Fruit fly (Drosophila melanogaster) whole organism, embryonic: Measurements from ENCODE around the gene Col4a1.

Experiments
- Atf-2 ChIP-seq: fragments of 200-800 bp; sonication (Bioruptor generic); optimal IDR thresholded peaks from 2 replicates; lab custom pipeline; 2016; ENCODE audit warnings: missing biosample characterization, missing genetic modification characterization
- B-H1 ChIP-seq: fragments of 200-800 bp; sonication (Bioruptor generic); IDR thresholded peaks from 3 replicates; pipeline ENCODE4 v1.3.6; 2022; ENCODE audit warnings: missing biosample characterization, missing genetic modification characterization
- CG10654 ChIP-seq: fragments of 200-800 bp; sonication (Bioruptor generic); optimal IDR thresholded peaks from 2 replicates; lab custom pipeline; 2016; ENCODE audit warnings: missing biosample characterization, missing genetic modification characterization
- CG12071 ChIP-seq: fragments of 200-800 bp; sonication (Bioruptor generic); optimal IDR thresholded peaks from 3 replicates; lab custom pipeline; 2018; ENCODE audit warnings: missing biosample characterization, mild to moderate bottlenecking, missing genetic modification characterization
- CG14014 ChIP-seq: fragments of 200-800 bp; sonication (Bioruptor generic); IDR thresholded peaks from 2 replicates; pipeline ENCODE4 v1.3.6; 2022; ENCODE audit warnings: missing biosample characterization, missing genetic modification characterization
- CG14667 ChIP-seq: fragments of 200-800 bp; sonication (Bioruptor generic); IDR thresholded peaks from 2 replicates; pipeline ENCODE4 v1.3.6; 2022; ENCODE audit warnings: missing biosample characterization, missing genetic modification characterization
- CG14860 ChIP-seq: fragments of 200-800 bp; sonication (Bioruptor generic); IDR thresholded peaks from 3 replicates; pipeline ENCODE4 v1.3.6; 2022; ENCODE audit warnings: missing biosample characterization, missing genetic modification characterization; ENCODE audit not compliant: partially characterized antibody
- CG2129 ChIP-seq: fragments of 200-800 bp; sonication (Bioruptor generic); IDR thresholded peaks from 2 replicates; pipeline ENCODE4 v1.3.6; 2022; ENCODE audit warnings: missing biosample characterization, missing genetic modification characterization; ENCODE audit not compliant: partially characterized antibody
- CG2199 ChIP-seq: fragments of 200-800 bp; sonication (Bioruptor generic); IDR thresholded peaks from 3 replicates; pipeline ENCODE4 v1.3.6; 2022; ENCODE audit warnings: missing biosample characterization, missing genetic modification characterization
- CG31365 ChIP-seq: fragments of 200-800 bp; sonication (Bioruptor generic); optimal IDR thresholded peaks from 2 replicates; lab custom pipeline; 2018; ENCODE audit warnings: missing biosample characterization, mild to moderate bottlenecking, missing genetic modification characterization
- CG34224 ChIP-seq: fragments of 200-800 bp; sonication (Bioruptor generic); IDR thresholded peaks from 3 replicates; pipeline ENCODE4 v1.3.6; 2022; ENCODE audit warnings: missing biosample characterization, missing genetic modification characterization; ENCODE audit not compliant: partially characterized antibody
- CG3995 ChIP-seq: fragments of 200-800 bp; sonication (Bioruptor generic); optimal IDR thresholded peaks from 3 replicates; lab custom pipeline; 2016; ENCODE audit warnings: missing biosample characterization, missing genetic modification characterization
- CG4404 ChIP-seq: fragments of 200-800 bp; sonication (Bioruptor generic); IDR thresholded peaks from 2 replicates; pipeline ENCODE4 v1.3.6; 2022; ENCODE audit warnings: missing biosample characterization, missing genetic modification characterization
- CG4424 ChIP-seq: fragments of 200-800 bp; sonication (Bioruptor generic); optimal IDR thresholded peaks from 3 replicates; lab custom pipeline; 2016; ENCODE audit warnings: missing biosample characterization, missing genetic modification characterization
- CG4820 ChIP-seq: fragments of 200-800 bp; sonication (Bioruptor generic); optimal IDR thresholded peaks from 3 replicates; lab custom pipeline; 2016; ENCODE audit warnings: missing biosample characterization, missing genetic modification characterization
- CG7556 ChIP-seq: fragments of 200-800 bp; sonication (Bioruptor generic); optimal IDR thresholded peaks from 2 replicates; lab custom pipeline; 2017; ENCODE audit warnings: missing biosample characterization, mild to moderate bottlenecking, missing genetic modification characterization
- CG8478 ChIP-seq: fragments of >200 bp; optimal IDR thresholded peaks from 2 replicates; lab custom pipeline; 2018
- CG9215 ChIP-seq: fragments of 200-800 bp; sonication (Bioruptor generic); IDR thresholded peaks from 2 replicates; pipeline ENCODE4 v1.3.6; 2022; ENCODE audit warnings: missing biosample characterization, missing genetic modification characterization
- CG9797 ChIP-seq: fragments of 200-800 bp; sonication (Bioruptor generic); optimal IDR thresholded peaks from 3 replicates; lab custom pipeline; 2018; ENCODE audit warnings: missing biosample characterization, mild to moderate bottlenecking, missing genetic modification characterization
- Dref ChIP-seq: fragments of 200-800 bp; sonication (Bioruptor generic); IDR thresholded peaks from 2 replicates; pipeline ENCODE4 v1.3.6; 2022; ENCODE audit warnings: missing biosample characterization, missing genetic modification characterization
- Lhr ChIP-seq: fragments of 200-800 bp; sonication (Bioruptor generic); optimal IDR thresholded peaks from 3 replicates; lab custom pipeline; 2017; ENCODE audit warnings: mild to moderate bottlenecking, missing biosample characterization, missing genetic modification reagents, missing genetic modification characterization
- Lpt ChIP-seq: fragments of >200 bp; optimal IDR thresholded peaks from 2 replicates; lab custom pipeline; 2018; ENCODE audit warnings: missing biosample characterization, missing genetic modification characterization
- Mad ChIP-seq: fragments of 200-800 bp; sonication (Bioruptor generic); optimal IDR thresholded peaks from 2 replicates; lab custom pipeline; 2016; ENCODE audit warnings: missing biosample characterization, missing genetic modification characterization
- Nf-YA ChIP-seq: fragments of 200-800 bp; sonication (Bioruptor generic); IDR thresholded peaks from 2 replicates; pipeline ENCODE4 v1.3.6; 2022; ENCODE audit warnings: missing biosample characterization, missing genetic modification characterization
- NfI ChIP-seq: fragments of 200-800 bp; sonication (Bioruptor generic); optimal IDR thresholded peaks from 3 replicates; lab custom pipeline; 2018; ENCODE audit warnings: missing biosample characterization, mild to moderate bottlenecking, missing genetic modification characterization, moderate library complexity
- Opbp ChIP-seq: fragments of 200-800 bp; sonication (Bioruptor generic); IDR thresholded peaks from 3 replicates; pipeline ENCODE4 v1.3.6; 2022; ENCODE audit warnings: missing biosample characterization, missing genetic modification characterization; ENCODE audit not compliant: partially characterized antibody
- Ravus ChIP-seq: fragments of 200-800 bp; sonication (Bioruptor generic); IDR thresholded peaks from 2 replicates; pipeline ENCODE4 v1.3.6; 2022; ENCODE audit warnings: missing biosample characterization, missing genetic modification characterization
- Scr ChIP-seq: fragments of 200-800 bp; sonication (Bioruptor generic); IDR thresholded peaks from 2 replicates; pipeline ENCODE4 v1.3.6; 2022; ENCODE audit warnings: missing biosample characterization, missing genetic modification characterization; ENCODE audit not compliant: partially characterized antibody
- Sin3A ChIP-seq: fragments of >200 bp; optimal IDR thresholded peaks from 2 replicates; lab custom pipeline; 2018
- Stat92E ChIP-seq, 3 experiments: fragments of >200 bp in 2 of 3; fragments of 200-800 bp in 1 of 3; sonication (Bioruptor generic) in 1 of 3; optimal IDR thresholded peaks; 2 replicates each; lab custom pipeline; 2017 to 2019; ENCODE audit warnings: missing biosample characterization in 3 of 3, missing genetic modification characterization in 3 of 3, mild to moderate bottlenecking in 1 of 3, moderate library complexity in 1 of 3
- Trl ChIP-seq, 3 experiments: fragments of >200 bp in 2 of 3; fragments of 200-800 bp in 1 of 3; sonication (Bioruptor generic) in 1 of 3; optimal IDR thresholded peaks; 2 replicates in 1 of 3; 3 replicates in 2 of 3; lab custom pipeline; 2016 to 2017; ENCODE audit warnings: missing biosample characterization in 1 of 3, missing genetic modification characterization in 1 of 3
- Usf ChIP-seq: fragments of 200-800 bp; sonication (Bioruptor generic); optimal IDR thresholded peaks from 2 replicates; lab custom pipeline; 2017; ENCODE audit warnings: missing genotype, missing biosample characterization, missing genetic modification characterization
- amos ChIP-seq: fragments of 200-800 bp; sonication (Bioruptor generic); IDR thresholded peaks from 2 replicates; pipeline ENCODE4 v1.3.6; 2022; ENCODE audit warnings: missing biosample characterization, missing genetic modification characterization; ENCODE audit not compliant: partially characterized antibody
- aop ChIP-seq: fragments of 200-800 bp; sonication (Bioruptor generic); IDR thresholded peaks from 2 replicates; pipeline ENCODE4 v1.3.6; 2022; ENCODE audit warnings: missing biosample characterization, missing genetic modification characterization
- cg ChIP-seq: fragments of 200-800 bp; sonication (Bioruptor generic); optimal IDR thresholded peaks from 3 replicates; lab custom pipeline; 2019; ENCODE audit warnings: missing biosample characterization, mild to moderate bottlenecking, missing genetic modification characterization, moderate library complexity
- crp ChIP-seq, 2 experiments: fragments of 200-800 bp; sonication (Bioruptor generic); optimal IDR thresholded peaks; 2 replicates in 1 of 2; 3 replicates in 1 of 2; lab custom pipeline; 2017; ENCODE audit warnings: missing biosample characterization in 2 of 2, missing genetic modification characterization in 2 of 2, mild to moderate bottlenecking in 1 of 2, moderate library complexity in 1 of 2
- eve ChIP-seq, 2 experiments: fragments of >200 bp; optimal IDR thresholded peaks; 2 replicates each; lab custom pipeline; 2017; ENCODE audit warnings: missing biosample characterization in 2 of 2, missing genetic modification characterization in 2 of 2
- ftz-f1 ChIP-seq: fragments of 200-800 bp; sonication (Bioruptor generic); optimal IDR thresholded peaks from 2 replicates; lab custom pipeline; 2016; ENCODE audit warnings: missing biosample characterization, missing genetic modification characterization
- gem ChIP-seq: fragments of 200-800 bp; sonication (Bioruptor generic); optimal IDR thresholded peaks from 2 replicates; lab custom pipeline; 2019; ENCODE audit warnings: missing biosample characterization, mild to moderate bottlenecking, missing genetic modification characterization, moderate library complexity
- nau ChIP-seq: fragments of 200-800 bp; sonication (Bioruptor generic); optimal IDR thresholded peaks from 3 replicates; lab custom pipeline; 2017; ENCODE audit warnings: missing biosample characterization, mild to moderate bottlenecking, missing genetic modification characterization, missing genetic modification reagents
- nerfin-2 ChIP-seq: fragments of 200-800 bp; sonication (Bioruptor generic); IDR thresholded peaks from 2 replicates; pipeline ENCODE4 v1.3.6; 2022; ENCODE audit warnings: missing biosample characterization, missing genetic modification characterization; ENCODE audit not compliant: partially characterized antibody
- pan ChIP-seq, 4 experiments: fragments of >200 bp in 3 of 4; fragments of 200-800 bp in 1 of 4; sonication (Bioruptor generic) in 1 of 4; optimal IDR thresholded peaks in 3 of 4; IDR thresholded peaks in 1 of 4; 2 replicates each; pipeline versions ENCODE4 v1.3.6 to Lab custom; 2017 to 2022; ENCODE audit warnings: missing biosample characterization in 2 of 4, missing genetic modification characterization in 2 of 4, mixed read lengths in 1 of 4
- pb ChIP-seq: fragments of 200-800 bp; sonication (Bioruptor generic); optimal IDR thresholded peaks from 3 replicates; lab custom pipeline; 2016; ENCODE audit warnings: missing biosample characterization, missing genetic modification characterization
- rib ChIP-seq: fragments of 200-800 bp; sonication (Bioruptor generic); IDR thresholded peaks from 2 replicates; pipeline ENCODE4 v1.3.6; 2022; ENCODE audit warnings: missing biosample characterization, missing genetic modification characterization
- row ChIP-seq: fragments of 200-800 bp; sonication (Bioruptor generic); IDR thresholded peaks from 3 replicates; pipeline ENCODE4 v1.3.6; 2022; ENCODE audit warnings: missing biosample characterization, missing genetic modification characterization
- tap ChIP-seq: fragments of 200-800 bp; optimal IDR thresholded peaks from 3 replicates; lab custom pipeline; 2019; ENCODE audit warnings: missing biosample characterization, mild to moderate bottlenecking, missing genetic modification characterization, moderate library complexity
- tx ChIP-seq: fragments of 200-800 bp; sonication (Bioruptor generic); optimal IDR thresholded peaks from 2 replicates; lab custom pipeline; 2016; ENCODE audit warnings: missing biosample characterization, missing genetic modification characterization
- unc-4 ChIP-seq: fragments of 200-800 bp; sonication (Bioruptor generic); IDR thresholded peaks from 2 replicates; pipeline ENCODE4 v1.3.6; 2022; ENCODE audit warnings: missing biosample characterization, missing genetic modification characterization; ENCODE audit not compliant: partially characterized antibody
- wek ChIP-seq: fragments of 200-800 bp; sonication (Bioruptor generic); optimal IDR thresholded peaks from 3 replicates; lab custom pipeline; 2018; ENCODE audit warnings: missing biosample characterization, mild to moderate bottlenecking, missing genetic modification characterization, moderate library complexity

Col4a1 gene

dm6 chr2L:5010784-5011260 lies 18.6 kb upstream of the Col4a1 start, which contains the start of the genes CG31917, Tfb5 and SelT (continued):
- TF ChIP-seq crp (GFP tag; optimal IDR thresholded peaks at IDR 0.05; lab: Kevin White, UChicago) (no peak), pb (no peak), Stat92E (GFP tag; optimal IDR thresholded peaks at IDR 0.05; lab: Kevin White, UChicago) (peak in 1 of 3 experiments; percentile 59), Mad (GFP tag; lab: Kevin White, UChicago) (peak; percentile 40), Scr (GFP tag; lab: Robert Waterston, UW) (peak; percentile 86), Sin3A (lab: Kevin White, UChicago) (peak; percentile 66), B-H1 (no peak), row (GFP tag; lab: Robert Waterston, UW) (peak; percentile 95), wek (GFP tag; lab: Kevin White, UChicago) (no peak), Usf (GFP tag; lab: Kevin White, UChicago) (peak; percentile 10), pan (optimal IDR thresholded peaks at IDR 0.05; lab: Kevin White, UChicago) (no peak), pan (GFP tag; optimal IDR thresholded peaks at IDR 0.05 in 1 of 2, IDR thresholded peaks at IDR 0.05 in 1 of 2) (no peak), CG9215 (GFP tag; lab: Robert Waterston, UW) (peak; percentile 18; the same call in 1 of the 2 replicates), CG9797 (GFP tag; lab: Kevin White, UChicago) (peak; percentile 30), CG4820 (GFP tag; lab: Kevin White, UChicago) (peak; percentile 24), CG12071 (GFP tag; lab: Kevin White, UChicago) (no peak), CG31365 (tag; lab: Kevin White, UChicago) (no peak), Trl (optimal IDR thresholded peaks at IDR 0.05; lab: Kevin White, UChicago) (no peak), Trl (GFP tag; optimal IDR thresholded peaks at IDR 0.05; lab: Kevin White, UChicago) (no peak), gem (tag; lab: Kevin White, UChicago) (no peak), nerfin-2 (GFP tag; lab: Robert Waterston, UW) (peak; percentile 37; the same call in 1 of the 2 replicates), Nf-YA (GFP tag; lab: Robert Waterston, UW) (no peak), CG14014 (GFP tag; lab: Robert Waterston, UW) (no peak), CG4424 (peak; percentile 52), CG8478 (lab: Kevin White, UChicago) (no peak), CG14860 (0 out of 3 replicates have a peak, but pooled peaks have one; percentile 42), aop (GFP tag; lab: Robert Waterston, UW) (no peak), cg (no peak), tap (no peak), tx (GFP tag; lab: Kevin White, UChicago) (peak; percentile 47), CG10654 (GFP tag; lab: Kevin White, UChicago) (no peak), Dref (GFP tag; lab: Robert Waterston, UW) (peak; percentile 59), Atf-2 (peak; percentile 30), amos (peak; percentile 64), CG34224 (GFP tag; lab: Robert Waterston, UW) (peak; percentile 74), CG4404 (GFP tag; lab: Robert Waterston, UW) (no peak), CG3995 (GFP tag; lab: Kevin White, UChicago) (peak; percentile 52), ftz-f1 (GFP tag; lab: Kevin White, UChicago) (peak; percentile 67), rib (no peak), eve (GFP tag; optimal IDR thresholded peaks at IDR 0.05; lab: Kevin White, UChicago) (no peak), nau (no peak), Lpt (GFP tag; lab: Kevin White, UChicago) (no peak), Opbp (GFP tag; lab: Robert Waterston, UW) (no peak), CG2199 (GFP tag; lab: Robert Waterston, UW) (no peak), NfI (GFP tag; lab: Kevin White, UChicago) (peak; percentile 59), Ravus (GFP tag; lab: Robert Waterston, UW) (no peak), CG14667 (GFP tag; lab: Robert Waterston, UW) (0 out of 2 replicates have a peak, but pooled peaks have one; percentile 12), unc-4 (GFP tag; lab: Robert Waterston, UW) (peak; percentile 79), Lhr (GFP tag; lab: Kevin White, UChicago) (peak; percentile 28), CG2129 (GFP tag; lab: Robert Waterston, UW) (peak; percentile 60), CG7556 (GFP tag; lab: Kevin White, UChicago) (peak; percentile 47)
